Fruit fly (Drosophila melanogaster): ENCODE measurements around the gene RpS10a.

RpS10a gene

DNA sequence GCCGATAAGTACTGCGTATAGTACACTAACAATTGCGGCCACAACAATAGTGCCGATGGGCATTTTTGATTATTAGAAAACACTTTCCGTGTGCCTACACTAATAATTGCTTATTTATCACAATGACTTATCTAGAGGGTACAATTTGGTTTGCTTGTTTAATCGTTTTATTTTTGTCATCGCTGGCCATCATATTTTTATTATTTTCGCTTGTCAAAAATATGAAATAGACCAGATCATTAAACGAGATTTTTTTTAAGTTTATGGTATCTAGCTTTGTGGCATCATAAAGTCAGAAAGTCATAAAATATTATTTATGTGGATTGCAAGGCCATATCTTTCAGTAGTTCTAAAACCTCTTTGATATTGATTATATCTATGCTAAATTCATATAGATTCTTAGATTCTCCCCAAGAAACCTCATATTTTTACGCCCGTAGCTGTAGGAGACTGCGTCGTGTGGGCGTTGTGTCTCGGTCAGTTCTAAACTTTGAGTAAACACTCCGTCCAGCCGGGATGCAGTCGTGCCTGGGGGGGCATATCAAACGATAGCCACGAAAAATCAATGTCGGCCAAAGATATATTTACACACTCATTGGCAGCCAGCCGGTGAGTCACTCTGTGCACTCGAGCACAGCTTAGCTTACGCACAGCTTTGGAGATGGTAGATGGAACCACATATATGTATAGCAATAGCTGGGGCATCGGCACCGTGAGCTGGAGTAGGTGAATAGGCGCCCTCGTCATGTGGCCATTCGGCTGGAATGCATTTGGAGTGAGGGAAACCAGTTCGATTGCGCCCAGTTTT is 47.7 kb upstream of the RpS10a start (continued):
- TF ChIP-seq CG12391 (tag; optimal IDR thresholded peaks at IDR 0.05) (peak; percentile 32), Hr51 (GFP tag; optimal IDR thresholded peaks at IDR 0.05) (peak in 1 of 2 experiments; percentile 19), CG6272 (GFP tag; IDR thresholded peaks at IDR 0.05) (no peak), Dref (GFP tag; IDR thresholded peaks at IDR 0.05) (no peak), Med (GFP tag) (peak; percentile 86), Meics (GFP tag; optimal IDR thresholded peaks at IDR 0.05) (peak; percentile 53), zfh2 (GFP tag; optimal IDR thresholded peaks at IDR 0.05) (peak; percentile 15), wor (GFP tag; IDR thresholded peaks at IDR 0.05) (no peak), CG11247 (GFP tag; IDR thresholded peaks at IDR 0.05) (no peak), CG5953 (GFP tag; IDR thresholded peaks at IDR 0.05) (no peak), phol (tag; optimal IDR thresholded peaks at IDR 0.05) (peak; percentile 42), Chrac-16 (GFP tag; optimal IDR thresholded peaks at IDR 0.05) (no peak), kah (GFP tag; optimal IDR thresholded peaks at IDR 0.05) (no peak), btn (GFP tag; optimal IDR thresholded peaks at IDR 0.05) (no peak), fu2 (GFP tag; optimal IDR thresholded peaks at IDR 0.05) (no peak), CoRest (tag; optimal IDR thresholded peaks at IDR 0.05) (peak; percentile 43), mam (GFP tag; optimal IDR thresholded peaks at IDR 0.05) (peak; percentile 19), CG11696 (GFP tag; IDR thresholded peaks at IDR 0.05) (peak; percentile 84), lab (GFP tag; optimal IDR thresholded peaks at IDR 0.05) (peak; percentile 31), CG42726 (GFP tag; IDR thresholded peaks at IDR 0.05; ENCODE audit: partially characterized antibody) (no peak), CG17385 (GFP tag; optimal IDR thresholded peaks at IDR 0.05) (no peak), CG8924 (tag; optimal IDR thresholded peaks at IDR 0.05) (peak; percentile 18), CG7271 (tag; optimal IDR thresholded peaks at IDR 0.05) (no peak), D (optimal IDR thresholded peaks at IDR 0.05) (no peak), D (GFP tag; optimal IDR thresholded peaks at IDR 0.05) (peak; percentile 29), fd96Cb (tag; optimal IDR thresholded peaks at IDR 0.05) (peak; percentile 42), CG14441 (GFP tag; IDR thresholded peaks at IDR 0.05) (no peak), CG6813 (GFP tag; optimal IDR thresholded peaks at IDR 0.05) (peak; percentile 10), lola (GFP tag; optimal IDR thresholded peaks at IDR 0.05) (peak in 1 of 3 experiments; percentile 21), CG9932 (GFP tag; IDR thresholded peaks at IDR 0.05) (no peak), Tbp (GFP tag; optimal IDR thresholded peaks at IDR 0.05) (no peak), Eip74EF (GFP tag; optimal IDR thresholded peaks at IDR 0.05) (peak in 1 of 2 experiments; percentile 43), repo (GFP tag; optimal IDR thresholded peaks at IDR 0.05) (no peak), CG1647 (GFP tag; optimal IDR thresholded peaks at IDR 0.05) (no peak), CG3847 (GFP tag; IDR thresholded peaks at IDR 0.05) (no peak), CG17361 (GFP tag; IDR thresholded peaks at IDR 0.05) (peak; percentile 60; the same call in 2 of the 3 replicates), ranshi (GFP tag; IDR thresholded peaks at IDR 0.05) (no peak), nom (GFP tag; optimal IDR thresholded peaks at IDR 0.05) (no peak), CG10565 (GFP tag; optimal IDR thresholded peaks at IDR 0.05) (no peak), sr (GFP tag; IDR thresholded peaks at IDR 0.05) (no peak), Gug (GFP tag; IDR thresholded peaks at IDR 0.05) (no peak), CG6683 (GFP tag; optimal IDR thresholded peaks at IDR 0.05) (no peak), CG18599 (GFP tag; optimal IDR thresholded peaks at IDR 0.05) (peak; percentile 14), CG4707 (GFP tag; optimal IDR thresholded peaks at IDR 0.05) (no peak), fd102C (GFP tag; optimal IDR thresholded peaks at IDR 0.05) (no peak), slou (GFP tag; optimal IDR thresholded peaks at IDR 0.05) (peak; percentile 11), CG30403 (GFP tag; optimal IDR thresholded peaks at IDR 0.05) (peak; percentile 58), CG6765 (GFP tag; optimal IDR thresholded peaks at IDR 0.05) (peak; percentile 4), CG11504 (tag; optimal IDR thresholded peaks at IDR 0.05) (peak; percentile 28)
